Worm (Caenorhabditis elegans) whole organism, young adult: ENCODE data around the gene T23F11.6.

Source experiments
- C06A6.2 ChIP-seq: fragments of 200-800 bp; sonication (Bioruptor generic); conservative IDR thresholded peaks from 2 replicates; pipeline ENCODE4 v1.3.6; 2022; ENCODE audit warnings: missing genetic modification characterization, missing compliant biosample characterization
- F55B11.4 ChIP-seq: sonication (generic microtip); optimal IDR thresholded peaks from 2 replicates; lab custom pipeline; 2016; ENCODE audit warnings: missing compliant biosample characterization, missing genetic modification characterization, borderline replicate concordance; ENCODE audit not compliant: insufficient read depth
- T26A5.8 ChIP-seq: sonication (generic microtip); optimal IDR thresholded peaks from 2 replicates; lab custom pipeline; 2016; ENCODE audit warnings: missing genetic modification characterization, missing compliant biosample characterization
- Y53G8AR.9 ChIP-seq: fragments of 200-800 bp; sonication (Bioruptor generic); conservative IDR thresholded peaks from 2 replicates; pipeline ENCODE4 v1.3.6; 2022; ENCODE audit warnings: missing genetic modification reagents, missing genetic modification characterization, missing compliant biosample characterization
- bed-2 ChIP-seq: fragments of 200-800 bp; sonication (Bioruptor generic); IDR thresholded peaks from 2 replicates; pipeline ENCODE4 v1.3.6; 2022; ENCODE audit warnings: missing genetic modification reagents, missing genetic modification characterization, missing compliant biosample characterization
- gei-17 ChIP-seq: fragments of 200-800 bp; sonication (Bioruptor generic); optimal IDR thresholded peaks from 2 replicates; lab custom pipeline; 2018; ENCODE audit warnings: mild to moderate bottlenecking, missing genetic modification characterization, missing compliant biosample characterization
- hmg-1.2 ChIP-seq: fragments of 200-800 bp; sonication (Bioruptor generic); IDR thresholded peaks from 2 replicates; pipeline ENCODE4 v1.3.6; 2022; ENCODE audit warnings: missing genetic modification reagents, missing genetic modification characterization, missing compliant biosample characterization
- lin-35 ChIP-seq, 3 experiments: fragments of 150-350 bp in 2 of 3; sonication (generic microtip) in 1 of 3; optimal IDR thresholded peaks; 2 replicates each; lab custom pipeline; 2014 to 2018; ENCODE audit warnings: missing biosample characterization in 3 of 3, missing genetic modification characterization in 3 of 3, missing genetic modification reagents in 3 of 3
- lin-40 ChIP-seq: sonication (generic microtip); optimal IDR thresholded peaks from 2 replicates; lab custom pipeline; 2016; ENCODE audit warnings: missing genetic modification characterization, mild to moderate bottlenecking, missing compliant biosample characterization, missing genotype, missing genetic modification reagents
- nfya-1 ChIP-seq: sonication (generic microtip); optimal IDR thresholded peaks from 2 replicates; lab custom pipeline; 2017; ENCODE audit warnings: antibody characterized with exemption, missing compliant biosample characterization, missing genetic modification characterization, borderline replicate concordance; ENCODE audit not compliant: insufficient read depth
- repo-1 ChIP-seq: sonication (generic microtip); optimal IDR thresholded peaks from 2 replicates; lab custom pipeline; 2017; ENCODE audit warnings: mild to moderate bottlenecking, missing genetic modification characterization, missing compliant biosample characterization
- snpc-1.1 ChIP-seq: sonication (generic microtip); optimal IDR thresholded peaks from 2 replicates; lab custom pipeline; 2017; ENCODE audit warnings: missing genetic modification characterization, mild to moderate bottlenecking, missing compliant biosample characterization, antibody characterized with exemption, moderate library complexity, missing genotype, missing genetic modification reagents; ENCODE audit not compliant: insufficient read depth
- snpc-3.4 ChIP-seq: sonication (generic microtip); optimal IDR thresholded peaks from 2 replicates; lab custom pipeline; 2017; ENCODE audit warnings: missing genetic modification characterization, mild to moderate bottlenecking, missing compliant biosample characterization, antibody characterized with exemption, moderate library complexity, missing genotype, missing genetic modification reagents

- TF ChIP-seq Y53G8AR.9 (GFP tag; lab: Robert Waterston, UW) (no peak), bed-2 (GFP tag; lab: Robert Waterston, UW) (no peak), hmg-1.2 (GFP tag; lab: Robert Waterston, UW) (peak; percentile 54; the same call in 1 of the 2 replicates), repo-1 (no peak), snpc-3.4 (no peak), nfya-1 (tag; lab: Kevin White, UChicago) (no peak), T26A5.8 (tag; lab: Kevin White, UChicago) (no peak), gei-17 (GFP tag; lab: Kevin White, UChicago) (no peak), lin-40 (no peak), lin-35 (GFP tag; optimal IDR thresholded peaks at IDR 0.05; lab: Kevin White, UChicago) (no peak), C06A6.2 (GFP tag; lab: Robert Waterston, UW) (no peak), snpc-1.1 (tag; lab: Kevin White, UChicago) (no peak), F55B11.4 (tag; lab: Kevin White, UChicago) (no peak)
These were observed 19.2 kb upstream of the T23F11.6 start for ce11 chrIII:4666753-4667400.
